Worm (Caenorhabditis elegans) whole organism, mixed stage, embryonic: ENCODE measurements around the gene Y25C1A.13.

Source experiments
- M03D4.4 ChIP-seq: sonication (generic microtip); optimal IDR thresholded peaks from 2 replicates; lab custom pipeline; 2017; ENCODE audit warnings: mild to moderate bottlenecking, missing genetic modification characterization, missing compliant biosample characterization
- bed-3 ChIP-seq: fragments of 200-800 bp; sonication (Bioruptor generic); optimal IDR thresholded peaks from 3 replicates; lab custom pipeline; 2018; ENCODE audit warnings: mild to moderate bottlenecking, missing genetic modification characterization, moderate library complexity, missing compliant biosample characterization
- blmp-1 ChIP-seq: fragments of 150-350 bp; optimal IDR thresholded peaks from 2 replicates; lab custom pipeline; 2014; ENCODE audit warnings: missing biosample characterization, missing genetic modification characterization
- ceh-39 ChIP-seq: fragments of 150-350 bp; optimal IDR thresholded peaks from 2 replicates; lab custom pipeline; 2014; ENCODE audit warnings: missing biosample characterization, missing genetic modification characterization
- ceh-43 ChIP-seq: fragments of 200-800 bp; sonication (Bioruptor generic); optimal IDR thresholded peaks from 2 replicates; lab custom pipeline; 2018; ENCODE audit warnings: mild to moderate bottlenecking, missing genetic modification characterization, moderate library complexity, missing compliant biosample characterization
- ceh-83 ChIP-seq: fragments of 200-800 bp; sonication (Bioruptor generic); optimal IDR thresholded peaks from 2 replicates; lab custom pipeline; 2018; ENCODE audit warnings: mild to moderate bottlenecking, missing genetic modification characterization, missing compliant biosample characterization
- ces-1 ChIP-seq: fragments of 150-350 bp; optimal IDR thresholded peaks from 2 replicates; lab custom pipeline; 2014; ENCODE audit warnings: missing biosample characterization, missing genetic modification reagents, missing genetic modification characterization
- cnd-1 ChIP-seq: fragments of 200-800 bp; sonication (Bioruptor generic); optimal IDR thresholded peaks from 2 replicates; lab custom pipeline; 2018; ENCODE audit warnings: mild to moderate bottlenecking, missing genetic modification characterization, missing compliant biosample characterization
- drap-1 ChIP-seq: fragments of 200-800 bp; sonication (Bioruptor generic); optimal IDR thresholded peaks from 3 replicates; lab custom pipeline; 2018; ENCODE audit warnings: mild to moderate bottlenecking, missing genetic modification characterization, missing compliant biosample characterization
- elt-1 ChIP-seq: sonication (generic microtip); optimal IDR thresholded peaks from 2 replicates; lab custom pipeline; 2017; ENCODE audit warnings: missing genetic modification characterization, mild to moderate bottlenecking, missing compliant biosample characterization, antibody characterized with exemption, moderate library complexity, borderline replicate concordance; ENCODE audit not compliant: insufficient read depth
- elt-3 ChIP-seq: fragments of 150-350 bp; optimal IDR thresholded peaks from 2 replicates; lab custom pipeline; 2014; ENCODE audit warnings: missing biosample characterization, missing genetic modification characterization
- flh-1 ChIP-seq: fragments of 200-800 bp; sonication (Bioruptor generic); optimal IDR thresholded peaks from 2 replicates; lab custom pipeline; 2018; ENCODE audit warnings: mild to moderate bottlenecking, missing genetic modification characterization, moderate library complexity, missing compliant biosample characterization
- ham-2 ChIP-seq: fragments of 200-800 bp; sonication (Bioruptor generic); optimal IDR thresholded peaks from 2 replicates; lab custom pipeline; 2018; ENCODE audit warnings: mild to moderate bottlenecking, missing genetic modification characterization, missing compliant biosample characterization
- hlh-1 ChIP-seq: fragments of 150-350 bp; optimal IDR thresholded peaks from 2 replicates; lab custom pipeline; 2014; ENCODE audit warnings: missing biosample characterization, missing genetic modification reagents, missing genetic modification characterization
- lin-32 ChIP-seq: fragments of 200-800 bp; sonication (Bioruptor generic); optimal IDR thresholded peaks from 2 replicates; lab custom pipeline; 2018; ENCODE audit warnings: mild to moderate bottlenecking, missing genetic modification characterization, missing compliant biosample characterization
- lsy-2 ChIP-seq: fragments of 150-350 bp; optimal IDR thresholded peaks from 2 replicates; lab custom pipeline; 2014; ENCODE audit warnings: missing biosample characterization, missing genetic modification characterization
- mab-5 ChIP-seq: fragments of 150-350 bp; optimal IDR thresholded peaks from 2 replicates; lab custom pipeline; 2014; ENCODE audit warnings: missing biosample characterization, missing genetic modification characterization
- mep-1 ChIP-seq: fragments of 150-350 bp; optimal IDR thresholded peaks from 2 replicates; lab custom pipeline; 2017; ENCODE audit warnings: missing biosample characterization, missing genetic modification reagents, missing genetic modification characterization, inconsistent platforms
- mls-2 ChIP-seq: sonication (generic microtip); optimal IDR thresholded peaks from 2 replicates; lab custom pipeline; 2016; ENCODE audit warnings: mild to moderate bottlenecking, missing genetic modification characterization, moderate library complexity, missing compliant biosample characterization
- nhr-12 ChIP-seq: fragments of 150-350 bp; optimal IDR thresholded peaks from 2 replicates; lab custom pipeline; 2014; ENCODE audit warnings: missing biosample characterization, missing genetic modification characterization
- nhr-2 ChIP-seq: fragments of 150-350 bp; optimal IDR thresholded peaks from 2 replicates; lab custom pipeline; 2014; ENCODE audit warnings: missing biosample characterization, missing genetic modification characterization
- nhr-237 ChIP-seq: fragments of 150-350 bp; optimal IDR thresholded peaks from 2 replicates; lab custom pipeline; 2014; ENCODE audit warnings: missing biosample characterization, missing genetic modification characterization
- nhr-28 ChIP-seq: fragments of 150-350 bp; optimal IDR thresholded peaks from 2 replicates; lab custom pipeline; 2014; ENCODE audit warnings: missing biosample characterization, missing genetic modification characterization
- nhr-76 ChIP-seq: sonication (generic microtip); optimal IDR thresholded peaks from 2 replicates; lab custom pipeline; 2017; ENCODE audit warnings: missing biosample characterization, missing genetic modification characterization
- pha-4 ChIP-seq: fragments of 150-350 bp; optimal IDR thresholded peaks from 2 replicates; lab custom pipeline; 2018; ENCODE audit warnings: missing biosample characterization, missing genetic modification reagents, missing genetic modification characterization
- sem-2 ChIP-seq: fragments of 200-800 bp; sonication (Bioruptor generic); optimal IDR thresholded peaks from 2 replicates; lab custom pipeline; 2018; ENCODE audit warnings: mild to moderate bottlenecking, missing genetic modification characterization, missing compliant biosample characterization
- snpc-4 ChIP-seq: fragments of 150-350 bp; optimal IDR thresholded peaks from 2 replicates; lab custom pipeline; 2014; ENCODE audit warnings: missing biosample characterization, missing genetic modification characterization
- sptf-1 ChIP-seq: sonication (generic microtip); optimal IDR thresholded peaks from 2 replicates; lab custom pipeline; 2017; ENCODE audit warnings: mild to moderate bottlenecking, missing genetic modification characterization, moderate library complexity, missing compliant biosample characterization
- tbx-8 ChIP-seq: fragments of 200-800 bp; sonication (Bioruptor generic); optimal IDR thresholded peaks from 2 replicates; lab custom pipeline; 2018; ENCODE audit warnings: mild to moderate bottlenecking, missing genetic modification characterization, moderate library complexity, missing compliant biosample characterization
- unc-120 ChIP-seq: sonication (generic microtip); optimal IDR thresholded peaks from 2 replicates; lab custom pipeline; 2017; ENCODE audit warnings: missing genetic modification characterization, missing compliant biosample characterization; ENCODE audit not compliant: poor library complexity, severe bottlenecking
- unc-39 ChIP-seq: fragments of 150-350 bp; optimal IDR thresholded peaks from 2 replicates; lab custom pipeline; 2014; ENCODE audit warnings: missing biosample characterization, missing genetic modification characterization
- unc-62 ChIP-seq: fragments of 150-350 bp; optimal IDR thresholded peaks from 2 replicates; lab custom pipeline; 2014; ENCODE audit warnings: missing biosample characterization, missing genetic modification reagents, missing genetic modification characterization
- zip-8 ChIP-seq: fragments of 150-350 bp; optimal IDR thresholded peaks from 2 replicates; lab custom pipeline; 2014; ENCODE audit warnings: missing biosample characterization, missing genetic modification characterization
- ztf-11 ChIP-seq: fragments of 150-350 bp; optimal IDR thresholded peaks from 2 replicates; lab custom pipeline; 2014; ENCODE audit warnings: missing biosample characterization, missing genetic modification characterization

Gene Y25C1A.13

ce11 chrII:3065086-3065485 is 46.0 kb downstream of the Y25C1A.13 start:
- no peak for TF ChIP-seq mls-2 (tag; lab: Kevin White, UChicago)
- TF ChIP-seq hlh-1 (tag; lab: Kevin White, UChicago), result no peak
- no peak for TF ChIP-seq unc-120
- TF ChIP-seq zip-8 (tag; lab: Kevin White, UChicago), result no peak
- no peak for TF ChIP-seq mep-1 (tag; lab: Kevin White, UChicago)
- TF ChIP-seq nhr-237 (tag; lab: Kevin White, UChicago), result no peak
- TF ChIP-seq nhr-28 (tag; lab: Kevin White, UChicago), result no peak
- no peak for TF ChIP-seq unc-39
- TF ChIP-seq unc-62, result no peak
- TF ChIP-seq snpc-4 (tag; lab: Kevin White, UChicago), result no peak
- TF ChIP-seq cnd-1 (tag; lab: Kevin White, UChicago), result no peak
- TF ChIP-seq bed-3 (GFP tag; lab: Kevin White, UChicago), result no peak

- TF ChIP-seq mab-5 (tag; lab: Kevin White, UChicago) (no peak), nhr-12 (tag; lab: Kevin White, UChicago) (no peak), ceh-39 (tag; lab: Kevin White, UChicago) (no peak)
Observed at ce11 chrII:3064631-3065030, 46.4 kb downstream of the Y25C1A.13 start.

ce11 chrII:3063984-3064383 is 47.1 kb downstream of the Y25C1A.13 start:
- TF ChIP-seq mab-5 (tag; lab: Kevin White, UChicago) (no peak), ceh-43 (no peak), nhr-12 (tag; lab: Kevin White, UChicago) (no peak), mep-1 (tag; lab: Kevin White, UChicago) (no peak), ham-2 (GFP tag; lab: Kevin White, UChicago) (no peak), sptf-1 (no peak), M03D4.4 (tag; lab: Kevin White, UChicago) (no peak), unc-39 (no peak), unc-62 (no peak), ztf-11 (tag; lab: Kevin White, UChicago) (no peak), nhr-76 (tag; lab: Kevin White, UChicago) (no peak), lsy-2 (tag; lab: Kevin White, UChicago) (no peak), elt-1 (tag; lab: Kevin White, UChicago) (no peak), mls-2 (tag; lab: Kevin White, UChicago) (no peak), sem-2 (GFP tag; lab: Kevin White, UChicago) (no peak), blmp-1 (tag; lab: Kevin White, UChicago) (no peak), pha-4 (tag; lab: Kevin White, UChicago) (no peak), hlh-1 (tag; lab: Kevin White, UChicago) (no peak)

ce11 chrII:3063366-3063765 is 47.7 kb downstream of the Y25C1A.13 start:
- TF ChIP-seq drap-1 (GFP tag; lab: Kevin White, UChicago) (no peak), unc-120 (no peak), zip-8 (tag; lab: Kevin White, UChicago) (no peak), unc-62 (no peak), ceh-83 (no peak), ces-1 (GFP tag; lab: Kevin White, UChicago) (peak; percentile 16)

- TF ChIP-seq unc-120, result no peak
- TF ChIP-seq flh-1 (GFP tag; lab: Kevin White, UChicago), result no peak
- no peak for TF ChIP-seq drap-1 (GFP tag; lab: Kevin White, UChicago)
- no peak for TF ChIP-seq nhr-12 (tag; lab: Kevin White, UChicago)
Observed at ce11 chrII:3062876-3063275, 48.2 kb downstream of the Y25C1A.13 start.

ce11 chrII:3062222-3062621 is 48.8 kb downstream of the Y25C1A.13 start:
- TF ChIP-seq lin-32 (GFP tag; lab: Kevin White, UChicago), result no peak
- TF ChIP-seq hlh-1 (tag; lab: Kevin White, UChicago), result no peak
- TF ChIP-seq mab-5 (tag; lab: Kevin White, UChicago), result no peak
- TF ChIP-seq elt-3 (tag; lab: Kevin White, UChicago), result no peak
- TF ChIP-seq nhr-2 (tag; lab: Kevin White, UChicago), result no peak
- no peak for TF ChIP-seq nhr-28 (tag; lab: Kevin White, UChicago)
- no peak for TF ChIP-seq nhr-237 (tag; lab: Kevin White, UChicago)
- no peak for TF ChIP-seq mls-2 (tag; lab: Kevin White, UChicago)
- TF ChIP-seq ceh-83, result no peak
- no peak for TF ChIP-seq zip-8 (tag; lab: Kevin White, UChicago)
- TF ChIP-seq snpc-4 (tag; lab: Kevin White, UChicago), result no peak
- no peak for TF ChIP-seq tbx-8 (GFP tag; lab: Kevin White, UChicago)
- TF ChIP-seq ztf-11 (tag; lab: Kevin White, UChicago), result no peak
